Fruit fly (Drosophila melanogaster) whole organism, prepupa: ENCODE results near the gene mth.

Source experiments
- CG10669 ChIP-seq: fragments of 200-800 bp; sonication (Bioruptor generic); optimal IDR thresholded peaks from 3 replicates; lab custom pipeline; 2018; ENCODE audit warnings: missing biosample characterization, mild to moderate bottlenecking, missing genetic modification characterization, moderate library complexity
- CG15336 ChIP-seq: fragments of 200-800 bp; sonication (Bioruptor generic); IDR thresholded peaks from 2 replicates; pipeline ENCODE4 v1.3.6; 2022; ENCODE audit warnings: missing biosample characterization, missing genetic modification characterization
- CG6163 ChIP-seq: fragments of 200-800 bp; sonication (Bioruptor generic); IDR thresholded peaks from 3 replicates; pipeline ENCODE4 v1.3.6; 2022; ENCODE audit warnings: missing biosample characterization, missing genetic modification characterization
- CG6854 ChIP-seq: fragments of 200-800 bp; sonication (Bioruptor generic); optimal IDR thresholded peaks from 2 replicates; lab custom pipeline; 2017; ENCODE audit warnings: missing biosample characterization, mild to moderate bottlenecking, missing genetic modification characterization
- CG8632 ChIP-seq: fragments of 200-800 bp; sonication (Bioruptor generic); optimal IDR thresholded peaks from 3 replicates; lab custom pipeline; 2016; ENCODE audit warnings: missing biosample characterization, missing genetic modification characterization
- Gug ChIP-seq: fragments of 200-800 bp; sonication (Bioruptor generic); IDR thresholded peaks from 2 replicates; pipeline ENCODE4 v1.3.6; 2022; ENCODE audit warnings: missing biosample characterization, missing genetic modification characterization
- Hr38 ChIP-seq: sonication (Bioruptor generic); optimal IDR thresholded peaks from 2 replicates; lab custom pipeline; 2016; ENCODE audit warnings: missing biosample characterization, missing genetic modification characterization
- Hr4 ChIP-seq: fragments of 200-800 bp; sonication (Bioruptor generic); optimal IDR thresholded peaks from 3 replicates; lab custom pipeline; 2016; ENCODE audit warnings: missing biosample characterization, missing genetic modification characterization
- Lpt ChIP-seq: fragments of 200-800 bp; sonication (Bioruptor generic); optimal IDR thresholded peaks from 3 replicates; lab custom pipeline; 2016; ENCODE audit warnings: missing biosample characterization, missing genetic modification characterization
- acj6 ChIP-seq: fragments of 200-800 bp; sonication (Bioruptor generic); optimal IDR thresholded peaks from 3 replicates; lab custom pipeline; 2016; ENCODE audit warnings: missing biosample characterization, missing genetic modification characterization
- dac ChIP-seq: fragments of 200-800 bp; sonication (Bioruptor generic); optimal IDR thresholded peaks from 2 replicates; lab custom pipeline; 2017; ENCODE audit warnings: missing biosample characterization, mild to moderate bottlenecking, missing genetic modification characterization
- fkh ChIP-seq: fragments of 200-800 bp; sonication (Bioruptor generic); optimal IDR thresholded peaks from 3 replicates; lab custom pipeline; 2017; ENCODE audit warnings: missing biosample characterization, mild to moderate bottlenecking, missing genetic modification characterization, moderate library complexity
- svp ChIP-seq: fragments of 200-800 bp; sonication (Bioruptor generic); peaks from one replicate; lab custom pipeline; 2016; ENCODE audit warnings: missing biosample characterization, missing genetic modification characterization

DNA sequence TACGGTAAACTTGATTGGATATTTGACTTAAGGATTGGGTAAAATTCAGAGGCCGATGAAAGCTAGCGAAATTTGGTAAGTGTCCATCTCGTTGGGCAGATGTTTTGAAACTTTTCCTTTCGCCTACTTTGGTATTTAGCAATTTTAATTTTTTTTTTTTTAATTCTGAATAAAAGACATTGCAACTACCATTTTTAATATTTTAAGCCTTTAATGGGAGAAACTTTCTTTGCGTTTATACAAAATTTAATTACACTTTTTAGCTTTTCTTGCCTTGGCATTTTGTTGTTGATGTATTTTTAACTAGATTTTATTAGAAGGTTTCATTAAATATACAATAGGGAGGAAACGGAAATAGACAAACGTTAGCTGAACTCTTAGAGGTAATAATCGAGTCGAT, 19.6 kb upstream of the mth start, which contains the start of gene CG13884:
- TF ChIP-seq svp (GFP tag; lab: Kevin White, UChicago) = no peak
- no peak for TF ChIP-seq CG10669 (GFP tag; lab: Kevin White, UChicago)
- no peak for TF ChIP-seq CG6854 (GFP tag; lab: Kevin White, UChicago)
- TF ChIP-seq Hr4 (GFP tag; lab: Kevin White, UChicago) = no peak
- TF ChIP-seq Gug (GFP tag; lab: Robert Waterston, UW) = no peak
- no peak for TF ChIP-seq dac (GFP tag; lab: Kevin White, UChicago)
- no peak for TF ChIP-seq acj6 (GFP tag; lab: Kevin White, UChicago)
- no peak for TF ChIP-seq CG6163 (GFP tag; lab: Robert Waterston, UW)
- TF ChIP-seq CG15336 (GFP tag; lab: Robert Waterston, UW) = no peak
- TF ChIP-seq fkh = no peak
- no peak for TF ChIP-seq Lpt (GFP tag; lab: Kevin White, UChicago)
- TF ChIP-seq Hr38 = no peak
- no peak for TF ChIP-seq CG8632 (GFP tag; lab: Kevin White, UChicago)
